Worm (Caenorhabditis elegans) whole organism, L3 larva: Measurements from ENCODE around the gene F56D6.9.

Experiments used
- R02D3.7 ChIP-seq: fragments of 150-350 bp; optimal IDR thresholded peaks from 2 replicates; lab custom pipeline; 2014; ENCODE audit warnings: missing biosample characterization, missing genetic modification characterization
- ZK546.5 ChIP-seq: sonication (generic microtip); optimal IDR thresholded peaks from 2 replicates; lab custom pipeline; 2017; ENCODE audit warnings: missing biosample characterization, missing genetic modification characterization
- ama-1 ChIP-seq: fragments of 150-350 bp; optimal IDR thresholded peaks from 2 replicates; lab custom pipeline; 2018
- ceh-16 ChIP-seq: sonication (generic microtip); optimal IDR thresholded peaks from 2 replicates; lab custom pipeline; 2017; ENCODE audit warnings: missing biosample characterization, missing genetic modification characterization
- ceh-28 ChIP-seq: fragments of 150-350 bp; optimal IDR thresholded peaks from 2 replicates; lab custom pipeline; 2014; ENCODE audit warnings: missing biosample characterization, missing genetic modification reagents, missing genetic modification characterization
- ceh-82 ChIP-seq: fragments of 150-350 bp; optimal IDR thresholded peaks from 2 replicates; lab custom pipeline; 2014; ENCODE audit warnings: missing biosample characterization, missing genetic modification characterization
- ceh-9 ChIP-seq: sonication (generic microtip); optimal IDR thresholded peaks from 2 replicates; lab custom pipeline; 2018; ENCODE audit warnings: missing biosample characterization, missing genetic modification characterization
- daf-12 ChIP-seq: fragments of 150-350 bp; optimal IDR thresholded peaks from 2 replicates; lab custom pipeline; 2014; ENCODE audit warnings: missing biosample characterization, missing genetic modification reagents, missing genetic modification characterization
- elt-1 ChIP-seq: fragments of 150-350 bp; optimal IDR thresholded peaks from 2 replicates; lab custom pipeline; 2014; ENCODE audit warnings: missing biosample characterization, missing genetic modification characterization
- elt-2 ChIP-seq: sonication (generic microtip); optimal IDR thresholded peaks from 2 replicates; lab custom pipeline; 2016; ENCODE audit warnings: missing genetic modification reagents, mild to moderate bottlenecking, missing genetic modification characterization, missing compliant biosample characterization
- eor-1 ChIP-seq, 2 experiments: fragments of 150-350 bp; optimal IDR thresholded peaks; 2 replicates each; lab custom pipeline; 2014 to 2018; ENCODE audit warnings: missing biosample characterization in 2 of 2, missing genetic modification characterization in 2 of 2
- fkh-10 ChIP-seq: sonication (generic microtip); optimal IDR thresholded peaks from 2 replicates; lab custom pipeline; 2017; ENCODE audit warnings: missing biosample characterization, missing genetic modification reagents, missing genetic modification characterization
- fkh-2 ChIP-seq: fragments of 150-350 bp; optimal IDR thresholded peaks from 2 replicates; lab custom pipeline; 2014; ENCODE audit warnings: missing biosample characterization, missing genetic modification reagents, missing genetic modification characterization
- fos-1 ChIP-seq: fragments of 150-350 bp; optimal IDR thresholded peaks from 2 replicates; lab custom pipeline; 2014; ENCODE audit warnings: missing biosample characterization, missing genetic modification characterization
- hmg-11 ChIP-seq: sonication (generic microtip); optimal IDR thresholded peaks from 2 replicates; lab custom pipeline; 2016; ENCODE audit warnings: missing genetic modification characterization, missing compliant biosample characterization
- jun-1 ChIP-seq: fragments of 150-350 bp; optimal IDR thresholded peaks from 2 replicates; lab custom pipeline; 2014; ENCODE audit warnings: missing biosample characterization, missing genetic modification reagents, missing genetic modification characterization
- lin-15B ChIP-seq: fragments of 150-350 bp; optimal IDR thresholded peaks from 2 replicates; lab custom pipeline; 2014; ENCODE audit warnings: missing biosample characterization, missing genetic modification characterization
- lin-39 ChIP-seq: fragments of 150-350 bp; optimal IDR thresholded peaks from 2 replicates; lab custom pipeline; 2018; ENCODE audit warnings: missing biosample characterization, missing genetic modification reagents, missing genetic modification characterization
- lsy-12 ChIP-seq: sonication (generic microtip); optimal IDR thresholded peaks from 2 replicates; lab custom pipeline; 2016; ENCODE audit warnings: mild to moderate bottlenecking, missing genetic modification characterization, missing compliant biosample characterization
- mdl-1 ChIP-seq: fragments of 150-350 bp; optimal IDR thresholded peaks from 2 replicates; lab custom pipeline; 2014; ENCODE audit warnings: missing biosample characterization, missing genetic modification characterization
- mml-1 ChIP-seq: fragments of 150-350 bp; sonication (generic microtip); optimal IDR thresholded peaks from 3 replicates; lab custom pipeline; 2014; ENCODE audit warnings: missing biosample characterization, missing genetic modification characterization
- nfya-1 ChIP-seq: sonication (generic microtip); optimal IDR thresholded peaks from 2 replicates; lab custom pipeline; 2017; ENCODE audit warnings: missing genetic modification characterization, mild to moderate bottlenecking, missing compliant biosample characterization, antibody characterized with exemption, moderate library complexity; ENCODE audit not compliant: insufficient read depth
- nhr-11 ChIP-seq: fragments of 150-350 bp; optimal IDR thresholded peaks from 2 replicates; lab custom pipeline; 2014; ENCODE audit warnings: missing biosample characterization, missing genetic modification characterization
- nhr-12 ChIP-seq: fragments of 150-350 bp; optimal IDR thresholded peaks from 2 replicates; lab custom pipeline; 2014; ENCODE audit warnings: missing biosample characterization, missing genetic modification characterization
- nhr-237 ChIP-seq: fragments of 150-350 bp; optimal IDR thresholded peaks from 2 replicates; lab custom pipeline; 2014; ENCODE audit warnings: missing biosample characterization, missing genetic modification characterization
- nhr-25 ChIP-seq: sonication (generic microtip); optimal IDR thresholded peaks from 2 replicates; lab custom pipeline; 2017; ENCODE audit warnings: missing biosample characterization, missing genetic modification characterization
- nhr-28 ChIP-seq: fragments of 150-350 bp; optimal IDR thresholded peaks from 2 replicates; lab custom pipeline; 2014; ENCODE audit warnings: missing biosample characterization, missing genetic modification characterization
- nhr-43 ChIP-seq: sonication (generic microtip); optimal IDR thresholded peaks from 2 replicates; lab custom pipeline; 2016; ENCODE audit warnings: mild to moderate bottlenecking, missing genetic modification characterization, missing compliant biosample characterization; ENCODE audit not compliant: poor library complexity, severe bottlenecking
- nhr-77 ChIP-seq: fragments of 150-350 bp; optimal IDR thresholded peaks from 2 replicates; lab custom pipeline; 2014; ENCODE audit warnings: missing biosample characterization, missing genetic modification characterization
- pha-4 ChIP-seq: fragments of 150-350 bp; optimal IDR thresholded peaks from 2 replicates; lab custom pipeline; 2014; ENCODE audit warnings: missing biosample characterization, missing genetic modification reagents, missing genetic modification characterization
- pqm-1 ChIP-seq: fragments of 150-350 bp; optimal IDR thresholded peaks from 2 replicates; lab custom pipeline; 2017; ENCODE audit warnings: missing biosample characterization, missing genetic modification characterization, inconsistent platforms
- sea-2 ChIP-seq: fragments of 150-350 bp; sonication (generic microtip); optimal IDR thresholded peaks from 4 replicates; lab custom pipeline; 2014; ENCODE audit warnings: missing biosample characterization, missing genetic modification reagents, missing genetic modification characterization
- snpc-4 ChIP-seq: fragments of 150-350 bp; optimal IDR thresholded peaks from 2 replicates; lab custom pipeline; 2014; ENCODE audit warnings: missing biosample characterization, missing genetic modification characterization
- tbx-2 ChIP-seq: sonication (generic microtip); optimal IDR thresholded peaks from 2 replicates; lab custom pipeline; 2016; ENCODE audit warnings: mild to moderate bottlenecking, missing genetic modification characterization, missing compliant biosample characterization
- unc-39 ChIP-seq: sonication (generic microtip); optimal IDR thresholded peaks from 4 replicates; lab custom pipeline; 2017; ENCODE audit warnings: missing biosample characterization, missing genetic modification characterization
- zag-1 ChIP-seq: fragments of 150-350 bp; optimal IDR thresholded peaks from 2 replicates; lab custom pipeline; 2014; ENCODE audit warnings: missing biosample characterization, missing genetic modification characterization
- ztf-11 ChIP-seq: fragments of 150-350 bp; optimal IDR thresholded peaks from 2 replicates; lab custom pipeline; 2014; ENCODE audit warnings: missing biosample characterization, missing genetic modification characterization
- ztf-4 ChIP-seq: fragments of 150-350 bp; optimal IDR thresholded peaks from 2 replicates; lab custom pipeline; 2014; ENCODE audit warnings: missing biosample characterization, missing genetic modification characterization

F56D6.9 gene

ce11 chrIV:3878283-3878938, 13.7 kb upstream of the F56D6.9 start, which contains the start of gene F37C4.6:
TSS of gene F37C4.6 (minus strand) at chrIV:3878333.
- TF ChIP-seq pqm-1 (tag; lab: Kevin White, UChicago), result peak; percentile 8
- TF ChIP-seq eor-1 (tag; optimal IDR thresholded peaks at IDR 0.05; lab: Kevin White, UChicago), result no peak
- TF ChIP-seq elt-1 (tag; lab: Kevin White, UChicago), result no peak
- no peak for TF ChIP-seq unc-39
- no peak for TF ChIP-seq ZK546.5 (tag; lab: Kevin White, UChicago)
- no peak for TF ChIP-seq ceh-82 (tag; lab: Kevin White, UChicago)
- no peak for TF ChIP-seq jun-1 (tag; lab: Kevin White, UChicago)
- TF ChIP-seq ztf-11 (tag; lab: Kevin White, UChicago), result no peak
- TF ChIP-seq ceh-9 (tag; lab: Kevin White, UChicago), result no peak
- no peak for TF ChIP-seq daf-12 (tag; lab: Kevin White, UChicago)
- peak; percentile 84 for TF ChIP-seq elt-2 (tag; lab: Kevin White, UChicago)
- TF ChIP-seq mml-1, result no peak
- no peak for TF ChIP-seq nhr-12
- TF ChIP-seq, all 47 proteins: peak for 2

ce11 chrIV:3881119-3881518, 11.0 kb upstream of the F56D6.9 start, which contains the start of the genes F37C4.8 and oac-23:
TSS of gene F37C4.8 (minus strand) at chrIV:3881219.
TSS of gene oac-23 (plus strand) at chrIV:3881441.
- TF ChIP-seq jun-1 (tag; lab: Kevin White, UChicago) (no peak), ztf-11 (tag; lab: Kevin White, UChicago) (no peak), lin-15B (no peak), fos-1 (no peak), nhr-28 (tag; lab: Kevin White, UChicago) (no peak), fkh-10 (no peak), ceh-82 (tag; lab: Kevin White, UChicago) (no peak), ceh-16 (tag; lab: Kevin White, UChicago) (no peak), nfya-1 (tag; lab: Kevin White, UChicago) (no peak), ceh-28 (no peak), hmg-11 (no peak), lin-39 (tag; lab: Kevin White, UChicago) (no peak), nhr-77 (no peak), eor-1 (tag; optimal IDR thresholded peaks at IDR 0.05; lab: Kevin White, UChicago) (no peak), zag-1 (tag; lab: Kevin White, UChicago) (no peak), R02D3.7 (no peak), mml-1 (no peak), pha-4 (tag; lab: Kevin White, UChicago) (no peak)

DNA sequence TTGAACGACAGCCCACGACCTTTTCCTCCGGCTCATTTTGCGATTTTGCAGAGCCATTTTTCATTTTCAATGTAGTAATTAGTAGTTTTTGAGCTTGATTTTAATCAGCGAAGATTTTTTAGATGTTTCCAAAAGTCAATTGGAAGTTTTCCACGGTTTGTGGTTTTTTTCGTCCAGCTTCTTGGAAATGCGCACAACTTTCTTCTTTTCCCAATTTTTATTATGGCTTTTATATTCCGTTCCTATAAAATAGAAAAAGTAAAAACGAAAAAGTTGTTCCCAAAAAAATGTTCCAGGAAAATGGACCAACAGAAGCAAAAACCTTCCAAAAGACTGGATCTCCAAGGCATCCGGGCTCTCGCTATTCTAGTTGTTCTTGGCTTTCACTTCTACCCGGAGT, 6.8 kb upstream of the F56D6.9 start, which contains the start of gene oac-22:
Gene oac-22 (plus strand): TSS at position 301 of the 400 bp plus-strand sequence.
- TF ChIP-seq ztf-4, result no peak
- TF ChIP-seq nhr-77, result no peak
- TF ChIP-seq mdl-1 (tag; lab: Kevin White, UChicago), result no peak
- no peak for TF ChIP-seq nhr-25 (tag; lab: Kevin White, UChicago)
- no peak for TF ChIP-seq lsy-12 (tag; lab: Kevin White, UChicago)
- no peak for TF ChIP-seq tbx-2
- no peak for TF ChIP-seq elt-2 (tag; lab: Kevin White, UChicago)
- no peak for TF ChIP-seq fkh-2 (tag; lab: Kevin White, UChicago)
- TF ChIP-seq snpc-4 (tag; lab: Kevin White, UChicago), result no peak
- no peak for TF ChIP-seq ZK546.5 (tag; lab: Kevin White, UChicago)
- no peak for TF ChIP-seq ama-1 (lab: Kevin White, UChicago)
- TF ChIP-seq nhr-43 (tag; lab: Kevin White, UChicago), result no peak
- no peak for TF ChIP-seq nhr-237 (tag; lab: Kevin White, UChicago)

ce11 chrIV:3888963-3889362, 3.2 kb upstream of the F56D6.9 start, which contains the start of gene oac-21:
TSS of gene oac-21 (plus strand) at chrIV:3889263.
- TF ChIP-seq sea-2 (GFP tag; lab: Kevin White, UChicago) (no peak), ztf-4 (no peak), nhr-11 (tag; lab: Kevin White, UChicago) (no peak), lin-39 (tag; lab: Kevin White, UChicago) (no peak), nhr-77 (no peak)
